1 fruit fly cellular context compared by ENCODE assay signal in the genomic region with DNA sequence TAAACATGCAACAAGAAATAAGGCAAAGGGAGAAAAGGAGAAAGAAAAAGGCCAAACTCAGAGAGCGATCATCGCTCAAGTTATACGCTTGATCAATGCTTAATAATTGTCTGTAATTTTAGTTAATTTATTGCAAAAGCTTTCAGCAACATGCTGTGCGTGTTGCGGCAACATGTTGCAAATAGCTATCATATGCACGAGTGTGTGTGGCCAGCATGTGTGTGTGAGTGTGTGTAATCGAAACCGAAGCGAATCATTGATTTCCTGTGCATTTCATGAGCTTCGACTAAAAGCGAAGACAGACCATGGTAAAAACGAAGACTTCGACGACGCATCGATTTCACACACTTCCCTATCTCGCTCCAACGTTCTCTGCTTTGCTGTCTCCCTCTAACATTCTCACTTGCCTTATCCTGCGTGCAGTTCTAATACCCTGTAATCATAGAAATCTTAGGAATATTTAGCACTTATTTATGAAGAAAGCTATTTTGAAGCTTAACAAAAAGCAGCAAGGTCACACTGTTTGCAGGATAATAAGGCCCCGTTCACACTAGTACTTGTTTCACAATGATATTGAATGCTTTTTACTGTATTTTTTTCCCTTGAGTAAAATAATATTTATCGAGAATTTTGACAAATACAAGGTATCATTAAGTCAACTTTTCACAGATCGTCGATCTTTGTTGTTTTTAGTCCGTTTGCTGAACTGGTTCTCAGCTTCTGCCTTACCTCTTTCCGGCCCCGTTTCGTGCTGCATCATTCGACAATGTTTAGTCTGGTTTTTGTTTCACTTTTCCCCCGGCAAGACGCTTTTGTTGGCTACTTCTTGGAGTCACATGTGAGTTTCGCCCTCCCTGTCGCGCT.
A peak's percentile ranks its signal among the peaks of the same experiment; 100 is the strongest.
TF ChIP-seq lines count a peak whose summit lies in the region.

No protein-coding gene starts in this region.

TF ChIP-seq in whole organism, prepupa, 60 proteins besides CTCF, POLR2A, EP300 and RAD21 (continued from another document):
- TF ChIP-seq Lpt (GFP tag; optimal IDR thresholded peaks at IDR 0.05; lab: Kevin White, UChicago) (no peak), salr (GFP tag; optimal IDR thresholded peaks at IDR 0.05; lab: Kevin White, UChicago) (no peak), OdsH (GFP tag; optimal IDR thresholded peaks at IDR 0.05; lab: Kevin White, UChicago) (peak; percentile 38), Sox102F (GFP tag; optimal IDR thresholded peaks at IDR 0.05; lab: Kevin White, UChicago) (no peak), Gug (GFP tag; IDR thresholded peaks at IDR 0.05; lab: Robert Waterston, UW) (no peak), esn (GFP tag; optimal IDR thresholded peaks at IDR 0.05; lab: Kevin White, UChicago) (peak; percentile 54), CG32006 (GFP tag; optimal IDR thresholded peaks at IDR 0.05; lab: Kevin White, UChicago) (peak; percentile 26), CG8319 (GFP tag; optimal IDR thresholded peaks at IDR 0.05; lab: Kevin White, UChicago) (no peak), fkh (GFP tag; optimal IDR thresholded peaks at IDR 0.05; lab: Kevin White, UChicago) (no peak), CG4318 (GFP tag; optimal IDR thresholded peaks at IDR 0.05; lab: Kevin White, UChicago) (no peak), CG16779 (tag; optimal IDR thresholded peaks at IDR 0.05; lab: Kevin White, UChicago) (no peak), fd59A (GFP tag; optimal IDR thresholded peaks at IDR 0.05; lab: Kevin White, UChicago) (peak; percentile 46), CG11902 (GFP tag; optimal IDR thresholded peaks at IDR 0.05; lab: Kevin White, UChicago) (no peak), spab (GFP tag; optimal IDR thresholded peaks at IDR 0.05; lab: Kevin White, UChicago) (peak; percentile 37), CG11294 (GFP tag; IDR thresholded peaks at IDR 0.05; lab: Robert Waterston, UW) (no peak), Ets96B (tag; optimal IDR thresholded peaks at IDR 0.05; lab: Kevin White, UChicago) (peak; percentile 61), CG9139 (GFP tag; optimal IDR thresholded peaks at IDR 0.05; lab: Kevin White, UChicago) (no peak), CG6808 (GFP tag; optimal IDR thresholded peaks at IDR 0.05; lab: Kevin White, UChicago) (no peak), Met (GFP tag; optimal IDR thresholded peaks at IDR 0.05; lab: Kevin White, UChicago) (peak; percentile 41), vri (GFP tag; optimal IDR thresholded peaks at IDR 0.05; lab: Kevin White, UChicago) (no peak), CG7368 (GFP tag; optimal IDR thresholded peaks at IDR 0.05; lab: Kevin White, UChicago) (no peak), Eip78C (GFP tag; lab: Kevin White, UChicago) (no peak), CG15336 (GFP tag; IDR thresholded peaks at IDR 0.05; lab: Robert Waterston, UW) (no peak), CG1621 (tag; optimal IDR thresholded peaks at IDR 0.05; lab: Kevin White, UChicago) (peak; percentile 22), CG3919 (GFP tag; optimal IDR thresholded peaks at IDR 0.05; lab: Kevin White, UChicago) (peak; percentile 0), CG8119 (GFP tag; IDR thresholded peaks at IDR 0.05; lab: Robert Waterston, UW) (no peak), CG34406 (GFP tag; optimal IDR thresholded peaks at IDR 0.05; lab: Kevin White, UChicago) (no peak), Eip75B (GFP tag; optimal IDR thresholded peaks at IDR 0.05; lab: Kevin White, UChicago) (no peak), CG10631 (GFP tag; optimal IDR thresholded peaks at IDR 0.05; lab: Kevin White, UChicago) (peak; percentile 36), net (GFP tag; optimal IDR thresholded peaks at IDR 0.05; lab: Kevin White, UChicago) (no peak), CG31627 (GFP tag; optimal IDR thresholded peaks at IDR 0.05; lab: Kevin White, UChicago) (peak; percentile 31), dac (GFP tag; optimal IDR thresholded peaks at IDR 0.05; lab: Kevin White, UChicago) (no peak), dsx (GFP tag; optimal IDR thresholded peaks at IDR 0.05; lab: Kevin White, UChicago; ENCODE audit: poor library complexity, severe bottlenecking) (peak; percentile 79), cyc (GFP tag; optimal IDR thresholded peaks at IDR 0.05; lab: Kevin White, UChicago) (peak; percentile 34), CG6854 (GFP tag; optimal IDR thresholded peaks at IDR 0.05; lab: Kevin White, UChicago) (no peak), CG6276 (GFP tag; optimal IDR thresholded peaks at IDR 0.05; lab: Kevin White, UChicago) (no peak)
TF ChIP-seq in whole organism, prepupa: peak in this region for 27.
